Worm (Caenorhabditis elegans): ENCODE results near the gene hmit-1.3.

ce11 chrIII:3480236-3480635 lies 39.2 kb downstream of the hmit-1.3 start:
- TF ChIP-seq repo-1 (tag; optimal IDR thresholded peaks at IDR 0.05) (no peak), let-607 (tag; optimal IDR thresholded peaks at IDR 0.05) (no peak), unc-62 (GFP tag; optimal IDR thresholded peaks at IDR 0.05) (no peak), mes-4 (tag; optimal IDR thresholded peaks at IDR 0.05) (no peak), Y67H2A.10 (GFP tag; conservative IDR thresholded peaks at IDR 0.05) (no peak)
